Worm (Caenorhabditis elegans) whole organism, L1 larva: Measurements from ENCODE around the gene C30E1.4.
A peak's percentile ranks its signal among the peaks of the same experiment; 100 is the strongest.

ENCODE experiments used
- alr-1 ChIP-seq: fragments of 200-800 bp; sonication (Bioruptor generic); optimal IDR thresholded peaks from 2 replicates; lab custom pipeline; 2018; ENCODE audit warnings: borderline replicate concordance, mild to moderate bottlenecking, missing genetic modification characterization, missing compliant biosample characterization
- ama-1 ChIP-seq: fragments of 150-350 bp; optimal IDR thresholded peaks from 2 replicates; lab custom pipeline; 2014
- ceh-8 ChIP-seq: fragments of 200-800 bp; sonication (Bioruptor generic); optimal IDR thresholded peaks from 2 replicates; lab custom pipeline; 2018; ENCODE audit warnings: mild to moderate bottlenecking, missing genetic modification characterization, moderate library complexity, missing compliant biosample characterization
- ceh-88 ChIP-seq: fragments of 200-800 bp; sonication (Bioruptor generic); IDR thresholded peaks from 2 replicates; pipeline ENCODE4 v1.3.6; 2022; ENCODE audit warnings: missing genetic modification characterization, missing compliant biosample characterization
- dpl-1 ChIP-seq, 3 experiments: fragments of 150-350 bp in 2 of 3; sonication (generic microtip) in 1 of 3; optimal IDR thresholded peaks; 2 replicates each; lab custom pipeline; 2014 to 2017; ENCODE audit warnings: missing biosample characterization in 3 of 3, missing genetic modification characterization in 3 of 3, missing genetic modification reagents in 3 of 3
- efl-1 ChIP-seq, 4 experiments: fragments of 150-350 bp; optimal IDR thresholded peaks in 3 of 4; peaks in 1 of 4; 1 replicate in 1 of 4; 2 replicates in 3 of 4; lab custom pipeline; 2014; ENCODE audit warnings: missing biosample characterization in 2 of 4, missing genetic modification characterization in 2 of 4, missing genetic modification reagents in 2 of 4
- elt-3 ChIP-seq, 6 experiments: fragments of 150-350 bp in 1 of 6; sonication (generic microtip); optimal IDR thresholded peaks; 2 replicates each; lab custom pipeline; 2017 to 2018; ENCODE audit warnings: missing biosample characterization in 6 of 6, missing genetic modification characterization in 6 of 6, inconsistent platforms in 1 of 6
- ets-5 ChIP-seq: fragments of 200-800 bp; sonication (Bioruptor generic); IDR thresholded peaks from 2 replicates; pipeline ENCODE4 v1.3.6; 2022; ENCODE audit warnings: missing genetic modification characterization, missing compliant biosample characterization
- fkh-10 ChIP-seq: sonication (generic microtip); optimal IDR thresholded peaks from 2 replicates; lab custom pipeline; 2017; ENCODE audit warnings: missing biosample characterization, missing genetic modification reagents, missing genetic modification characterization
- fkh-8 ChIP-seq: sonication (generic microtip); optimal IDR thresholded peaks from 2 replicates; lab custom pipeline; 2016; ENCODE audit warnings: mild to moderate bottlenecking, missing genetic modification characterization, missing compliant biosample characterization
- fos-1 ChIP-seq: fragments of 150-350 bp; optimal IDR thresholded peaks from 2 replicates; lab custom pipeline; 2014; ENCODE audit warnings: missing biosample characterization, missing genetic modification characterization
- grh-1 ChIP-seq: fragments of 200-800 bp; sonication (Bioruptor generic); IDR thresholded peaks from 2 replicates; pipeline ENCODE4 v1.3.6; 2022; ENCODE audit warnings: missing genetic modification reagents, missing genetic modification characterization, missing compliant biosample characterization
- hpl-2 ChIP-seq: fragments of 150-350 bp; optimal IDR thresholded peaks from 2 replicates; lab custom pipeline; 2014; ENCODE audit warnings: missing biosample characterization, missing genetic modification reagents, missing genetic modification characterization
- irx-1 ChIP-seq: sonication (generic microtip); optimal IDR thresholded peaks from 2 replicates; lab custom pipeline; 2016; ENCODE audit warnings: missing genetic modification characterization, missing compliant biosample characterization
- isw-1 ChIP-seq: fragments of 200-800 bp; sonication (Bioruptor generic); IDR thresholded peaks from 2 replicates; pipeline ENCODE4 v1.3.6; 2022; ENCODE audit warnings: missing genetic modification characterization, missing compliant biosample characterization
- lin-13 ChIP-seq: fragments of 150-350 bp; optimal IDR thresholded peaks from 2 replicates; lab custom pipeline; 2014; ENCODE audit warnings: missing biosample characterization, missing genetic modification reagents, missing genetic modification characterization
- lin-15B ChIP-seq: fragments of 150-350 bp; sonication (generic microtip); optimal IDR thresholded peaks from 3 replicates; lab custom pipeline; 2014; ENCODE audit warnings: missing biosample characterization, missing genetic modification characterization
- lin-35 ChIP-seq, 2 experiments: fragments of 150-350 bp; optimal IDR thresholded peaks; 2 replicates each; lab custom pipeline; 2014; ENCODE audit warnings: missing biosample characterization in 2 of 2, missing genetic modification characterization in 2 of 2, missing genetic modification reagents in 2 of 2
- lin-39 ChIP-seq: fragments of 150-350 bp; optimal IDR thresholded peaks from 2 replicates; lab custom pipeline; 2014; ENCODE audit warnings: missing biosample characterization, missing genetic modification reagents, missing genetic modification characterization
- lsy-2 ChIP-seq, 2 experiments: fragments of 150-350 bp; optimal IDR thresholded peaks; 2 replicates each; lab custom pipeline; 2014; ENCODE audit warnings: missing biosample characterization in 2 of 2, missing genetic modification characterization in 2 of 2
- mab-9 ChIP-seq: fragments of 200-800 bp; sonication (Bioruptor generic); IDR thresholded peaks from 2 replicates; pipeline ENCODE4 v1.3.6; 2022; ENCODE audit warnings: missing genetic modification reagents, missing genetic modification characterization, missing compliant biosample characterization
- mep-1 ChIP-seq: fragments of 150-350 bp; optimal IDR thresholded peaks from 2 replicates; lab custom pipeline; 2014; ENCODE audit warnings: missing biosample characterization, missing genetic modification characterization
- nhr-19 ChIP-seq: fragments of 200-800 bp; sonication (Bioruptor generic); conservative IDR thresholded peaks from 2 replicates; pipeline ENCODE4 v1.3.6; 2022; ENCODE audit warnings: missing genetic modification characterization, missing compliant biosample characterization
- nhr-47 ChIP-seq: sonication (generic microtip); optimal IDR thresholded peaks from 2 replicates; lab custom pipeline; 2016; ENCODE audit warnings: mild to moderate bottlenecking, missing genetic modification characterization, moderate library complexity, missing compliant biosample characterization
- nhr-76 ChIP-seq: sonication (generic microtip); optimal IDR thresholded peaks from 2 replicates; lab custom pipeline; 2017; ENCODE audit warnings: missing biosample characterization, missing genetic modification characterization
- nhr-90 ChIP-seq: sonication (generic microtip); optimal IDR thresholded peaks from 2 replicates; lab custom pipeline; 2016; ENCODE audit warnings: mild to moderate bottlenecking, missing genetic modification characterization, missing compliant biosample characterization; ENCODE audit not compliant: poor library complexity
- pag-3 ChIP-seq: sonication (generic microtip); optimal IDR thresholded peaks from 2 replicates; lab custom pipeline; 2017; ENCODE audit warnings: missing genetic modification characterization, mild to moderate bottlenecking, missing compliant biosample characterization, antibody characterized with exemption, borderline replicate concordance; ENCODE audit not compliant: insufficient read depth
- pax-3 ChIP-seq: fragments of 200-800 bp; sonication (Bioruptor generic); optimal IDR thresholded peaks from 2 replicates; lab custom pipeline; 2018; ENCODE audit warnings: mild to moderate bottlenecking, missing genetic modification characterization, moderate library complexity, missing compliant biosample characterization
- rnt-1 ChIP-seq: sonication (generic microtip); optimal IDR thresholded peaks from 2 replicates; lab custom pipeline; 2016; ENCODE audit warnings: mild to moderate bottlenecking, missing genetic modification characterization, moderate library complexity, missing compliant biosample characterization
- skn-1 ChIP-seq: fragments of 150-350 bp; optimal IDR thresholded peaks from 2 replicates; lab custom pipeline; 2014; ENCODE audit warnings: missing biosample characterization, missing genetic modification characterization
- tlp-1 ChIP-seq: fragments of 150-350 bp; optimal IDR thresholded peaks from 2 replicates; lab custom pipeline; 2014; ENCODE audit warnings: missing biosample characterization, missing genetic modification characterization
- unc-62 ChIP-seq: fragments of 150-350 bp; optimal IDR thresholded peaks from 2 replicates; lab custom pipeline; 2014; ENCODE audit warnings: missing biosample characterization, missing genetic modification reagents, missing genetic modification characterization
- unc-98 ChIP-seq: fragments of 200-800 bp; sonication (Bioruptor generic); IDR thresholded peaks from 2 replicates; pipeline ENCODE4 v1.3.6; 2022; ENCODE audit warnings: missing genetic modification characterization, missing compliant biosample characterization
- xbp-1 ChIP-seq: sonication (generic microtip); optimal IDR thresholded peaks from 2 replicates; lab custom pipeline; 2016; ENCODE audit warnings: missing genetic modification characterization, missing compliant biosample characterization
- zag-1 ChIP-seq: fragments of 150-350 bp; optimal IDR thresholded peaks from 2 replicates; lab custom pipeline; 2014; ENCODE audit warnings: missing biosample characterization, missing genetic modification characterization

The C30E1.4 gene

ce11 chrX:16932339-16932738 is 8.6 kb downstream of the C30E1.4 start:
- peak; percentile 44 for TF ChIP-seq isw-1 (GFP tag; lab: Robert Waterston, UW)
- peak; percentile 40; the same call in 1 of the 2 replicates for TF ChIP-seq unc-98 (GFP tag; lab: Robert Waterston, UW)
- peak; percentile 44; the same call in 1 of the 2 replicates for TF ChIP-seq nhr-19 (GFP tag; lab: Robert Waterston, UW)
- TF ChIP-seq mab-9 (GFP tag; lab: Robert Waterston, UW) = peak; percentile 89
- TF ChIP-seq ceh-88 (GFP tag; lab: Robert Waterston, UW) = peak; percentile 79
- 0 out of 2 replicates have a peak, but pooled peaks have one; percentile 65 for TF ChIP-seq ets-5 (GFP tag; lab: Robert Waterston, UW)
- TF ChIP-seq grh-1 = peak; percentile 67

DNA sequence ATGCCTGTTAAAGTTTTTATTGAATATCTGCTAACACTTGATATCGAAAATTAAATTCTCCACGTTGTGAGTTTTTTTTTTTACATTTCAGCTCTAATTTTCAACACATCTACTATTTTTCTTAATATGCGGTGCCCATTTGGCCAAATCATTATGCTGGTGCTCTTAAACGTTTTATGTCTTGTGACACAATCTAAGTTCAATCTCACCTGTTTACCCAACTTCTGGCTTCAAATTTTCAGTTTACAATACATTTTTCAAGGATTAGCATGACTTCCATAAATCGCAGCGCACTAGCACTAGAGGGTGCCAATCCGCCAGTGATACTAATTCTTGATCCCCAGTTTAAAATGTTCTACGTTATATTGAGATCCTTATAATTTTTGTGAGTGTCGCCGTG is 18.6 kb downstream of the C30E1.4 start:
- TF ChIP-seq alr-1 (tag; lab: Kevin White, UChicago) (no peak), irx-1 (tag; lab: Kevin White, UChicago) (no peak), unc-62 (no peak), nhr-76 (no peak), pag-3 (tag; lab: Kevin White, UChicago) (no peak), nhr-90 (no peak), fos-1 (no peak), hpl-2 (no peak), fkh-10 (GFP tag; lab: Kevin White, UChicago) (no peak), fkh-8 (tag; lab: Kevin White, UChicago) (no peak), lin-39 (tag; lab: Kevin White, UChicago) (no peak), tlp-1 (tag; lab: Kevin White, UChicago) (no peak), zag-1 (no peak)

DNA sequence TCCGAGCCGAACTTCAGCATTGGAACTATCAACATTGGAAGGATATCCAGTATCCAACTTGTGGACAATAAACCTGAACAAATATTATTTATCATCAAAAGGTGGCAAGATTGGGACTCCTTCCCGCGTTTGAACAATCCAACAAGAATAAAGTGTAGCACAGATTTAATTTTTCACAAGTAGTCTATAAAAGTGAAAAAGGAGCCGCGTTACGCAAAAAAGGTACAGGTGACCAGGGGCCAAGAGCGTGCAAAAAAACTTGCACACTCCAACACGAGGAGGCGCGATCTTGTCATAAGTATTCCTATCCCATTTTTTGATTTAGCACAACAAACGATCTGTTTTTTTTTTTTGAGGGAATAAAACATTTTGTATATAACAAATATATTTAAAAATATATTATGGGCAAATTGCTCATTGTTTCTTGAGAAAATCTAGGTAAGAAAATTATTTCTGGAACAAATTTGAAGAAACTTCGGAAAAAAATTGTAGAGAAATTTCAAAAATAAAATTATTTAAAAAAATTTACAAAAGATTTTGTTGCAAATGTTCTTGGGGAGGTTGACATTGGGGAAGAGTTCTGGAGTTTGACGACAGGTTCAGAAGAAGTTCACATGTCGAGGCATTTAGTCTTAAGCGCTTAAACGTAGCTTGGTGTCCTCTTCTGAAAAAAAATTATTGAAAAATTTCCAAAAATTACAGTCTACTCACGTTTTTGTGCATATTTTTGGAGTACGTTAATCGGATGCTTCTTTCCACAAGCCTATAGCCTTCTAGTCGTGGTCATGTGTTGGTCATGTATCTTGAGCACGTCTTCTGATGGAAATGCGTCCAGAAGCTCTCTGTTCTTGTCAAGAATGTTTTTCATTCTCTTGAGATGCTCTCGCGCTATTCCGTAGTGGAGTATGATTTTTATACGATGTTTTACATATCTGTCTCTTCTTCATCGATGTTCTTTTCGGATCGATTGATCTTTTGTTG is 20.5 kb downstream of the C30E1.4 start:
- TF ChIP-seq efl-1 (optimal IDR thresholded peaks at IDR 0.05; lab: Kevin White, UChicago) = peak in 1 of 2 experiments; percentile 22
- peak in 1 of 2 experiments; percentile 76 for TF ChIP-seq efl-1 (GFP tag; optimal IDR thresholded peaks at IDR 0.05 in 1 of 2; lab: Kevin White, UChicago)
- peak; percentile 36 for TF ChIP-seq rnt-1 (tag; lab: Kevin White, UChicago)
- peak; percentile 5 for TF ChIP-seq lin-15B (tag; lab: Kevin White, UChicago)
- TF ChIP-seq xbp-1 = no peak
- peak; percentile 38 for TF ChIP-seq skn-1 (tag; lab: Kevin White, UChicago)
- peak in 1 of 2 experiments; percentile 30 for TF ChIP-seq lsy-2 (tag; optimal IDR thresholded peaks at IDR 0.05; lab: Kevin White, UChicago)
- TF ChIP-seq ceh-8 (GFP tag; lab: Kevin White, UChicago) = no peak
- TF ChIP-seq pax-3 = peak; percentile 29
- peak; percentile 19 for TF ChIP-seq nhr-47
- TF ChIP-seq mab-9 (GFP tag; lab: Robert Waterston, UW) = 0 out of 2 replicates have a peak, but pooled peaks have one; percentile 20
- peak; percentile 16 for TF ChIP-seq fkh-8 (tag; lab: Kevin White, UChicago)
- 0 out of 2 replicates have a peak, but pooled peaks have one; percentile 17 for TF ChIP-seq grh-1
- no peak for TF ChIP-seq dpl-1 (GFP tag; optimal IDR thresholded peaks at IDR 0.05; lab: Kevin White, UChicago)
- TF ChIP-seq nhr-76 = no peak
- TF ChIP-seq lin-13 (GFP tag; lab: Kevin White, UChicago) = no peak
- TF ChIP-seq lin-35 (GFP tag; optimal IDR thresholded peaks at IDR 0.05; lab: Kevin White, UChicago) = peak in 1 of 2 experiments; percentile 4
- peak in 1 of 6 experiments; percentile 32 for TF ChIP-seq elt-3 (tag; optimal IDR thresholded peaks at IDR 0.05; lab: Kevin White, UChicago)
- peak; percentile 53 for TF ChIP-seq ama-1 (lab: Kevin White, UChicago)
- TF ChIP-seq mep-1 (tag; lab: Kevin White, UChicago) = no peak
